Worm (Caenorhabditis elegans) whole organism, L2 larva: ENCODE data around the gene fbxa-104.
A peak's percentile ranks its signal among the peaks of the same experiment; 100 is the strongest.

ENCODE experiments used
- F13H6.1 ChIP-seq: sonication (generic microtip); optimal IDR thresholded peaks from 2 replicates; lab custom pipeline; 2016; ENCODE audit warnings: missing genetic modification characterization, missing compliant biosample characterization
- ZK546.5 ChIP-seq: sonication (generic microtip); optimal IDR thresholded peaks from 2 replicates; lab custom pipeline; 2017; ENCODE audit warnings: missing biosample characterization, missing genetic modification characterization
- alr-1 ChIP-seq: fragments of 150-350 bp; optimal IDR thresholded peaks from 2 replicates; lab custom pipeline; 2014; ENCODE audit warnings: missing biosample characterization, missing genetic modification characterization
- blmp-1 ChIP-seq: sonication (generic microtip); optimal IDR thresholded peaks from 2 replicates; lab custom pipeline; 2017; ENCODE audit warnings: missing genetic modification characterization, mild to moderate bottlenecking, missing compliant biosample characterization, antibody characterized with exemption, moderate library complexity; ENCODE audit not compliant: insufficient read depth
- ceh-16 ChIP-seq: fragments of 150-350 bp; optimal IDR thresholded peaks from 2 replicates; lab custom pipeline; 2014; ENCODE audit warnings: missing biosample characterization, missing genetic modification characterization
- ceh-82 ChIP-seq: fragments of 150-350 bp; optimal IDR thresholded peaks from 2 replicates; lab custom pipeline; 2014; ENCODE audit warnings: missing biosample characterization, missing genetic modification characterization
- crh-2 ChIP-seq: sonication (generic microtip); optimal IDR thresholded peaks from 2 replicates; lab custom pipeline; 2017; ENCODE audit warnings: missing biosample characterization, missing genetic modification characterization
- elt-3 ChIP-seq: sonication (generic microtip); optimal IDR thresholded peaks from 2 replicates; lab custom pipeline; 2017; ENCODE audit warnings: missing biosample characterization, missing genetic modification characterization
- fos-1 ChIP-seq: fragments of 150-350 bp; optimal IDR thresholded peaks from 2 replicates; lab custom pipeline; 2014; ENCODE audit warnings: missing biosample characterization, missing genetic modification characterization
- gmeb-1 ChIP-seq: fragments of 150-350 bp; optimal IDR thresholded peaks from 2 replicates; lab custom pipeline; 2014; ENCODE audit warnings: missing biosample characterization, missing genetic modification characterization
- lin-11 ChIP-seq: fragments of 150-350 bp; sonication (generic microtip); optimal IDR thresholded peaks from 2 replicates; lab custom pipeline; 2014; ENCODE audit warnings: missing biosample characterization, missing genetic modification characterization, inconsistent platforms, mixed read lengths
- lin-13 ChIP-seq: fragments of 150-350 bp; optimal IDR thresholded peaks from 2 replicates; lab custom pipeline; 2014; ENCODE audit warnings: missing biosample characterization, missing genetic modification reagents, missing genetic modification characterization
- lin-39 ChIP-seq: fragments of 150-350 bp; optimal IDR thresholded peaks from 2 replicates; lab custom pipeline; 2014; ENCODE audit warnings: missing biosample characterization, missing genetic modification reagents, missing genetic modification characterization
- lsy-2 ChIP-seq, 2 experiments: fragments of 150-350 bp in 1 of 2; sonication (generic microtip) in 1 of 2; optimal IDR thresholded peaks; 2 replicates each; lab custom pipeline; 2014 to 2017; ENCODE audit warnings: missing biosample characterization in 2 of 2, missing genetic modification characterization in 2 of 2
- mdl-1 ChIP-seq, 2 experiments: fragments of 150-350 bp in 1 of 2; sonication (generic microtip) in 1 of 2; optimal IDR thresholded peaks; 2 replicates each; lab custom pipeline; 2017; ENCODE audit warnings: missing biosample characterization in 2 of 2, missing genetic modification characterization in 2 of 2
- nhr-10 ChIP-seq: sonication (generic microtip); optimal IDR thresholded peaks from 2 replicates; lab custom pipeline; 2017; ENCODE audit warnings: missing biosample characterization, missing genetic modification characterization
- nhr-11 ChIP-seq: fragments of 150-350 bp; optimal IDR thresholded peaks from 2 replicates; lab custom pipeline; 2014; ENCODE audit warnings: missing biosample characterization, missing genetic modification characterization
- nhr-129 ChIP-seq: fragments of 150-350 bp; optimal IDR thresholded peaks from 2 replicates; lab custom pipeline; 2014; ENCODE audit warnings: missing biosample characterization, missing genetic modification characterization
- nhr-23 ChIP-seq: fragments of 150-350 bp; optimal IDR thresholded peaks from 2 replicates; lab custom pipeline; 2014; ENCODE audit warnings: missing biosample characterization, missing genetic modification reagents, missing genetic modification characterization
- nhr-237 ChIP-seq: fragments of 150-350 bp; optimal IDR thresholded peaks from 2 replicates; lab custom pipeline; 2014; ENCODE audit warnings: missing biosample characterization, missing genetic modification characterization
- nhr-6 ChIP-seq: fragments of 150-350 bp; optimal IDR thresholded peaks from 2 replicates; lab custom pipeline; 2014; ENCODE audit warnings: missing biosample characterization, missing genetic modification characterization
- nhr-77 ChIP-seq: fragments of 150-350 bp; optimal IDR thresholded peaks from 2 replicates; lab custom pipeline; 2014; ENCODE audit warnings: missing biosample characterization, missing genetic modification characterization
- skn-1 ChIP-seq: sonication (generic microtip); optimal IDR thresholded peaks from 2 replicates; lab custom pipeline; 2017; ENCODE audit warnings: missing biosample characterization, missing genetic modification characterization
- sma-3 ChIP-seq: sonication (generic microtip); optimal IDR thresholded peaks from 2 replicates; lab custom pipeline; 2016; ENCODE audit warnings: missing genetic modification reagents, missing genetic modification characterization, missing compliant biosample characterization
- sma-9 ChIP-seq, 2 experiments: fragments of 150-350 bp in 1 of 2; sonication (generic microtip) in 1 of 2; optimal IDR thresholded peaks; 2 replicates each; lab custom pipeline; 2014 to 2016; ENCODE audit warnings: missing genetic modification characterization in 2 of 2, mild to moderate bottlenecking in 1 of 2, missing biosample characterization in 1 of 2, missing compliant biosample characterization in 1 of 2, missing genetic modification reagents in 1 of 2, moderate library complexity in 1 of 2
- snpc-4 ChIP-seq: fragments of 150-350 bp; optimal IDR thresholded peaks from 2 replicates; lab custom pipeline; 2014; ENCODE audit warnings: missing biosample characterization, missing genetic modification characterization
- unc-39 ChIP-seq: fragments of 150-350 bp; optimal IDR thresholded peaks from 2 replicates; lab custom pipeline; 2014; ENCODE audit warnings: missing biosample characterization, missing genetic modification characterization
- unc-55 ChIP-seq: fragments of 150-350 bp; sonication (generic microtip); optimal IDR thresholded peaks from 3 replicates; lab custom pipeline; 2014; ENCODE audit warnings: missing biosample characterization, missing genetic modification reagents, missing genetic modification characterization
- ztf-1 ChIP-seq: fragments of 200-800 bp; sonication (Bioruptor generic); conservative IDR thresholded peaks from 2 replicates; pipeline ENCODE4 v1.3.6; 2022; ENCODE audit warnings: missing genetic modification characterization, missing compliant biosample characterization
- ztf-4 ChIP-seq: fragments of 150-350 bp; optimal IDR thresholded peaks from 2 replicates; lab custom pipeline; 2014; ENCODE audit warnings: missing biosample characterization, missing genetic modification characterization

fbxa-104 gene

DNA sequence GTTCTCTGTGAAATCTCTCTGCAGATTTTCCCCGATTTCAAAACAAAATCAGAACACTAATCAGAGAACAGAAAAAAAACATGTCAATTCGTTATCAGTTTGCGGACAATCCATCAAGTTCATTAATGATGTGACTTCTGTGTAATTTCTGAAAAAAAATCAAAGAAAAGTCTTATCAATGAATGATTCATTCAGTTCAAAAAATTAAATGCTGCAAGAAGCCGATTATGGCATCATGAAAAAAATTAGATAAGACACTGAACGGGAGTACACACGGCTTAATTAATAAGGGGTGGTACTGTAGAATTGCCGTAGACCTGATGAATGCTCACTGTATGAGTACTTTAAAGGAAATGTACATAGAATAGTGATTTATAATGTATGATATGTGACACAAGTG, 12.7 kb upstream of the fbxa-104 start:
- TF ChIP-seq skn-1 (tag; lab: Kevin White, UChicago) (no peak), lin-39 (tag; lab: Kevin White, UChicago) (no peak), lin-13 (GFP tag; lab: Kevin White, UChicago) (no peak), fos-1 (tag; lab: Kevin White, UChicago) (peak; percentile 98), F13H6.1 (tag; lab: Kevin White, UChicago) (no peak), nhr-10 (no peak), nhr-237 (tag; lab: Kevin White, UChicago) (no peak), nhr-23 (no peak), blmp-1 (tag; lab: Kevin White, UChicago) (no peak), lin-11 (tag; lab: Kevin White, UChicago) (no peak), ztf-4 (tag; lab: Kevin White, UChicago) (no peak), sma-9 (GFP tag; optimal IDR thresholded peaks at IDR 0.05; lab: Kevin White, UChicago) (peak; percentile 57), sma-9 (tag; optimal IDR thresholded peaks at IDR 0.05; lab: Kevin White, UChicago) (no peak), nhr-129 (tag; lab: Kevin White, UChicago) (no peak), snpc-4 (tag; lab: Kevin White, UChicago) (no peak)

DNA sequence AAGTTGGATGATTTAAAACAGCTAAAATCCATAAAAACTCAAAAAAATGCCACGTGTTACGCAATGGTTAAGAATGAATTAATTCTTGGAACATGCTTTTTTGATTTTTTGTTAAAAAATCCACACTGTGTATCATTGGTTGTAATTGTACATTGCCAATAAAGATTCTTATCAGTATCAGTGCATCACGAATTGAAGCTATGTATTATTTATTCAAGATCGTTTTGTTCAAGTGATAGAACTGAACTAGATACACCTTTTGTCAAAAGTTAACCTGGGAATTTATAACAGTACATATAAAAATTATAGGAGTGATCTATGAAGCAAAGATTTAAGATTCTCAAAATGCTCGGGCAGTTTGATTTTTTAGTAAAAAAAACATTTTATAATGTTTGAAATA, 11.2 kb upstream of the fbxa-104 start:
- TF ChIP-seq ZK546.5 (tag; lab: Kevin White, UChicago) (no peak), lin-13 (GFP tag; lab: Kevin White, UChicago) (no peak), nhr-237 (tag; lab: Kevin White, UChicago) (no peak), nhr-77 (tag; lab: Kevin White, UChicago) (no peak), nhr-11 (tag; lab: Kevin White, UChicago) (no peak), nhr-6 (tag; lab: Kevin White, UChicago) (no peak), fos-1 (tag; lab: Kevin White, UChicago) (peak; percentile 68), ceh-16 (tag; lab: Kevin White, UChicago) (no peak)

DNA sequence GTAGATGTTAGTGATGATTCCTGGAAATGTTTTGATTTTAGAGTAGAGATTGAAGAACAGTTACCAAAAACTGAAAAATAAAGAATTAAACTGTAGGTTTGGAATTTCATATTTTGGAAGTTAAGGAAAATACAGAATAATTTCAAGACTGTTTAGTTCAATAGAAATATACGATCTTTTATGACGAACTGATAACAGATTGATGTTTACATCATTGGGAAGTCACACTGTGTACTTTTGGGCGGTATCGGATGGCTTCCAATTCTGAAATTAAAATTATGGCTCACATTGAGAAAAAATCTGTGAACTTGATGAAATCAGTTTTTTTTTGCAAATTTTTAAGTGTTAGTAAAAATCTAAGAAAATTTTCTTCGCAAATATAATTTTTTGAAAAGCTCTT, 9.0 kb upstream of the fbxa-104 start, which contains the start of gene T26H5.8:
Gene T26H5.8, minus strand, starts transcription at position 270 of the 400 bp plus-strand sequence.
- TF ChIP-seq nhr-237 (tag; lab: Kevin White, UChicago) (no peak), fos-1 (tag; lab: Kevin White, UChicago) (peak; percentile 74), gmeb-1 (tag; lab: Kevin White, UChicago) (peak; percentile 43)
- TF ChIP-seq, all 48 proteins: peak for 2

DNA sequence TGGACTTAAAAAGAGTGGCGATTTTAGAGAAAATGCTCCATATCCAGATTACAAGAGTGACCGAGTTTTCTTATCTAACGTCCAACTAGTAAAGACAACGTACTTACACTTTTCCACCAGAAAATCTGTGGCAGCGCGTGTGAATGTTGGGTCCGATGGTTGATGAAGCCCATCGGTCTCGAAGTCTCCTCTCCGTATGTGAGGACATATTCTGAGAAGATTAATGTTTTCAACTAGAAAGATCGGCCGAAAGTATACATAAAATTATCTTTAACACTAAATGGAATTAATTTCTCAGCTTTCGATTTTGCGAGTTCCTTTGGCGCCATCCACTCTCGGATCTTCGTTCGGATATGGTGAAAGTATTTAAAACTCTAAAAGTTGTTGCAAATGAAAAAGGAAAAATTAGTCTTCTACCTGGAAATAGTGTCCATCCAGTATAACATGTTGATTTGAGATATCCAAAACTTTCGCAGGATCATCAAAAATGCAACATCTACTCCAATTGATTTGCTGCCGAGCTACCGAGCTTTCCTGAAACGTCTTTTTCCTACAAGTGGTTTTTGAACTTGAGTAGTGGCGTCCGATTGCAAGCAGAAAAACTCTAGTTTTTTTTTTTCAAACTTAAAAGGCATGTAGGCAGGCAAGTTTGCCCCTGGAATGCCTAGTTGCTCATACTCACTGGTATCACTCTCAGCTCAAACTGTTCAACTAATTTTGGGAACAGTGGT, 8.0 kb upstream of the fbxa-104 start:
- TF ChIP-seq elt-3 (tag; lab: Kevin White, UChicago) (no peak), sma-3 (no peak), nhr-77 (tag; lab: Kevin White, UChicago) (no peak), unc-39 (tag; lab: Kevin White, UChicago) (peak; percentile 70), sma-9 (GFP tag; optimal IDR thresholded peaks at IDR 0.05; lab: Kevin White, UChicago) (no peak), sma-9 (tag; optimal IDR thresholded peaks at IDR 0.05; lab: Kevin White, UChicago) (no peak), snpc-4 (tag; lab: Kevin White, UChicago) (no peak), ZK546.5 (tag; lab: Kevin White, UChicago) (no peak)

DNA sequence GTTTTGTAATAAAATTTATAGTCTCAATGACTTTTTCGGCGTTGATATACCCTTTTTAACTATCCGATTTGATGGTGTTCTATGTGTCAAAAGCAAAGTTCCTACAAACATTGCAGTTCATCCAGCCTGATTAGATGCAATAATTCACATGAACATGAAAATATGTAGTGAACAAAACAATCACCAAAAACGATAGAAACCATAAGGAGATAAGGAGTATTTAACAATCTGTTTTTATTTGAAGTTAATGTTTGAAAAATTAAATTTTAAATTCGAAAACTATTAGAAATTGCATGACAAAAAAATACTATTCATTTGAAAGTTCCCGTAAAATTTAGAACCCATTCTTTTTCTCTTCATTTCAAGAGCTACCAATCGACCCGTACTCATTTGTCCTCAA, 3.5 kb upstream of the fbxa-104 start, which contains the start of gene fbxa-209:
Gene fbxa-209, minus strand, starts transcription at position 101 of the 400 bp plus-strand sequence.
- TF ChIP-seq nhr-129 (tag; lab: Kevin White, UChicago), result no peak
- TF ChIP-seq ceh-16 (tag; lab: Kevin White, UChicago), result no peak
- TF ChIP-seq ceh-82, result no peak
- no peak for TF ChIP-seq sma-9 (GFP tag; optimal IDR thresholded peaks at IDR 0.05; lab: Kevin White, UChicago)
- TF ChIP-seq sma-9 (tag; optimal IDR thresholded peaks at IDR 0.05; lab: Kevin White, UChicago), result no peak
- no peak for TF ChIP-seq lin-13 (GFP tag; lab: Kevin White, UChicago)
- TF ChIP-seq lin-11 (tag; lab: Kevin White, UChicago), result no peak
- no peak for TF ChIP-seq alr-1 (tag; lab: Kevin White, UChicago)
- TF ChIP-seq unc-55 (GFP tag; lab: Kevin White, UChicago), result no peak
- TF ChIP-seq blmp-1 (tag; lab: Kevin White, UChicago), result no peak
- no peak for TF ChIP-seq lsy-2 (tag; optimal IDR thresholded peaks at IDR 0.05; lab: Kevin White, UChicago)
- no peak for TF ChIP-seq nhr-23
- no peak for TF ChIP-seq ZK546.5 (tag; lab: Kevin White, UChicago)
- TF ChIP-seq nhr-237 (tag; lab: Kevin White, UChicago), result no peak
- no peak for TF ChIP-seq mdl-1 (tag; optimal IDR thresholded peaks at IDR 0.05; lab: Kevin White, UChicago)
- no peak for TF ChIP-seq nhr-11 (tag; lab: Kevin White, UChicago)
- TF ChIP-seq ztf-1 (GFP tag; lab: Robert Waterston, UW), result no peak
- no peak for TF ChIP-seq F13H6.1 (tag; lab: Kevin White, UChicago)
- TF ChIP-seq crh-2 (tag; lab: Kevin White, UChicago), result no peak
- TF ChIP-seq nhr-6 (tag; lab: Kevin White, UChicago), result no peak
